Fruit fly (Drosophila melanogaster) whole organism, embryonic: ENCODE measurements around the gene CG34148.
A peak's percentile ranks its signal among the peaks of the same experiment; 100 is the strongest.

Experiments
- B-H1 ChIP-seq: fragments of 200-800 bp; sonication (Bioruptor generic); IDR thresholded peaks from 3 replicates; pipeline ENCODE4 v1.3.6; 2022; ENCODE audit warnings: missing biosample characterization, missing genetic modification characterization
- B-H2 ChIP-seq: fragments of 200-800 bp; sonication (Bioruptor generic); optimal IDR thresholded peaks from 2 replicates; lab custom pipeline; 2018; ENCODE audit warnings: missing biosample characterization, mild to moderate bottlenecking, missing genetic modification characterization
- BtbVII ChIP-seq: fragments of 200-800 bp; sonication (Bioruptor generic); optimal IDR thresholded peaks from 3 replicates; lab custom pipeline; 2017; ENCODE audit warnings: missing biosample characterization, mild to moderate bottlenecking, missing genetic modification characterization
- CG10147 ChIP-seq: fragments of 200-800 bp; sonication (Bioruptor generic); optimal IDR thresholded peaks from 2 replicates; lab custom pipeline; 2019; ENCODE audit warnings: missing biosample characterization, mild to moderate bottlenecking, missing genetic modification characterization, moderate library complexity
- CG11085 ChIP-seq: fragments of 200-800 bp; sonication (Bioruptor generic); IDR thresholded peaks from 2 replicates; pipeline ENCODE4 v1.3.6; 2022; ENCODE audit warnings: missing biosample characterization, missing genetic modification characterization
- CG11696 ChIP-seq: fragments of 200-800 bp; sonication (Bioruptor generic); IDR thresholded peaks from 2 replicates; pipeline ENCODE4 v1.3.6; 2022; ENCODE audit warnings: missing biosample characterization, missing genetic modification characterization
- CG1233 ChIP-seq: fragments of 200-800 bp; sonication (Bioruptor generic); optimal IDR thresholded peaks from 4 replicates; lab custom pipeline; 2018; ENCODE audit warnings: missing biosample characterization, mild to moderate bottlenecking, missing genetic modification characterization
- CG12744 ChIP-seq: fragments of 200-800 bp; sonication (Bioruptor generic); optimal IDR thresholded peaks from 2 replicates; lab custom pipeline; 2016; ENCODE audit warnings: missing biosample characterization, missing genetic modification characterization
- CG14014 ChIP-seq: fragments of 200-800 bp; sonication (Bioruptor generic); IDR thresholded peaks from 2 replicates; pipeline ENCODE4 v1.3.6; 2022; ENCODE audit warnings: missing biosample characterization, missing genetic modification characterization
- CG15011 ChIP-seq: fragments of 200-800 bp; sonication (Bioruptor generic); optimal IDR thresholded peaks from 3 replicates; lab custom pipeline; 2018; ENCODE audit warnings: missing biosample characterization, mild to moderate bottlenecking, missing genetic modification characterization
- CG15479 ChIP-seq: fragments of 200-800 bp; sonication (Bioruptor generic); optimal IDR thresholded peaks from 3 replicates; lab custom pipeline; 2019; ENCODE audit warnings: missing biosample characterization, mild to moderate bottlenecking, missing genetic modification characterization, moderate library complexity
- CG15601 ChIP-seq: fragments of 200-800 bp; sonication (Bioruptor generic); optimal IDR thresholded peaks from 3 replicates; lab custom pipeline; 2019; ENCODE audit warnings: missing biosample characterization, mild to moderate bottlenecking, missing genetic modification characterization, moderate library complexity
- CG17328 ChIP-seq: fragments of 200-800 bp; sonication (Bioruptor generic); IDR thresholded peaks from 2 replicates; pipeline ENCODE4 v1.3.6; 2022; ENCODE audit warnings: missing biosample characterization, missing genetic modification characterization
- CG17802 ChIP-seq: fragments of 200-800 bp; sonication (Bioruptor generic); optimal IDR thresholded peaks from 2 replicates; lab custom pipeline; 2018; ENCODE audit warnings: missing biosample characterization, mild to moderate bottlenecking, missing genetic modification characterization, moderate library complexity
- CG2120 ChIP-seq: fragments of 200-800 bp; sonication (Bioruptor generic); optimal IDR thresholded peaks from 3 replicates; lab custom pipeline; 2016; ENCODE audit warnings: missing biosample characterization, missing genetic modification characterization
- CG31441 ChIP-seq: fragments of 200-800 bp; sonication (Bioruptor generic); IDR thresholded peaks from 2 replicates; pipeline ENCODE4 v1.3.6; 2022; ENCODE audit warnings: missing biosample characterization, missing genetic modification characterization
- CG3726 ChIP-seq: fragments of 200-800 bp; sonication (Bioruptor generic); IDR thresholded peaks from 3 replicates; pipeline ENCODE4, ENCODE4 v1.3.6; 2022; ENCODE audit warnings: missing biosample characterization, missing genetic modification characterization
- CG42726 ChIP-seq: fragments of 200-800 bp; sonication (Bioruptor generic); IDR thresholded peaks from 2 replicates; pipeline ENCODE4 v1.3.6; 2022; ENCODE audit warnings: missing biosample characterization, missing genetic modification characterization; ENCODE audit not compliant: partially characterized antibody
- CG4424 ChIP-seq: fragments of 200-800 bp; sonication (Bioruptor generic); optimal IDR thresholded peaks from 3 replicates; lab custom pipeline; 2016; ENCODE audit warnings: missing biosample characterization, missing genetic modification characterization
- CG4707 ChIP-seq: fragments of 200-800 bp; sonication (Bioruptor generic); optimal IDR thresholded peaks from 2 replicates; lab custom pipeline; 2018; ENCODE audit warnings: missing biosample characterization, mild to moderate bottlenecking, missing genetic modification characterization, moderate library complexity
- CG4820 ChIP-seq: fragments of 200-800 bp; sonication (Bioruptor generic); optimal IDR thresholded peaks from 3 replicates; lab custom pipeline; 2016; ENCODE audit warnings: missing biosample characterization, missing genetic modification characterization
- CG7357 ChIP-seq: fragments of 200-800 bp; sonication (Bioruptor generic); IDR thresholded peaks from 3 replicates; pipeline ENCODE4 v1.3.6; 2022; ENCODE audit warnings: missing biosample characterization, missing genetic modification characterization
- CG8388 ChIP-seq: fragments of 200-800 bp; sonication (Bioruptor generic); optimal IDR thresholded peaks from 2 replicates; lab custom pipeline; 2019; ENCODE audit warnings: missing biosample characterization, mild to moderate bottlenecking, missing genetic modification characterization, moderate library complexity
- CkIIα-i1 ChIP-seq: fragments of 200-800 bp; sonication (Bioruptor generic); IDR thresholded peaks from 2 replicates; pipeline ENCODE4 v1.3.6; 2022; ENCODE audit warnings: missing biosample characterization, missing genetic modification characterization
- Ets97D ChIP-seq: fragments of 200-800 bp; sonication (Bioruptor generic); optimal IDR thresholded peaks from 3 replicates; lab custom pipeline; 2016; ENCODE audit warnings: missing biosample characterization, missing genetic modification characterization
- Hey ChIP-seq: fragments of 200-800 bp; sonication (Bioruptor generic); optimal IDR thresholded peaks from 3 replicates; lab custom pipeline; 2018; ENCODE audit warnings: missing biosample characterization, mild to moderate bottlenecking, missing genetic modification characterization
- HmgZ ChIP-seq: fragments of 200-800 bp; sonication (Bioruptor generic); optimal IDR thresholded peaks from 2 replicates; lab custom pipeline; 2018; ENCODE audit warnings: missing biosample characterization, mild to moderate bottlenecking, missing genetic modification characterization
- Hr3 ChIP-seq: fragments of 200-800 bp; sonication (Bioruptor generic); optimal IDR thresholded peaks from 3 replicates; lab custom pipeline; 2016; ENCODE audit warnings: missing biosample characterization, missing genetic modification characterization
- Lpt ChIP-seq: fragments of >200 bp; optimal IDR thresholded peaks from 2 replicates; lab custom pipeline; 2018; ENCODE audit warnings: missing biosample characterization, missing genetic modification characterization
- Optix ChIP-seq: fragments of 200-800 bp; sonication (Bioruptor generic); IDR thresholded peaks from 3 replicates; pipeline ENCODE4 v1.3.6; 2022; ENCODE audit warnings: missing biosample characterization, missing genetic modification characterization
- PHDP ChIP-seq: fragments of 200-800 bp; sonication (Bioruptor generic); optimal IDR thresholded peaks from 3 replicates; lab custom pipeline; 2018; ENCODE audit warnings: missing biosample characterization, mild to moderate bottlenecking, missing genetic modification characterization, moderate library complexity
- Sox100B ChIP-seq: fragments of 200-800 bp; sonication (Bioruptor generic); optimal IDR thresholded peaks from 3 replicates; lab custom pipeline; 2018; ENCODE audit warnings: missing biosample characterization, mild to moderate bottlenecking, missing genetic modification characterization
- TFAM ChIP-seq: fragments of 200-800 bp; sonication (Bioruptor generic); optimal IDR thresholded peaks from 2 replicates; lab custom pipeline; 2017; ENCODE audit warnings: missing biosample characterization, missing genetic modification characterization, inconsistent platforms
- Vsx1 ChIP-seq: fragments of 200-800 bp; sonication (Bioruptor generic); optimal IDR thresholded peaks from 2 replicates; lab custom pipeline; 2017; ENCODE audit warnings: missing biosample characterization, mild to moderate bottlenecking, missing genetic modification characterization, missing genetic modification reagents
- chn ChIP-seq: fragments of 200-800 bp; sonication (Bioruptor generic); optimal IDR thresholded peaks from 2 replicates; lab custom pipeline; 2016; ENCODE audit warnings: missing biosample characterization, missing genetic modification characterization
- dan ChIP-seq: fragments of 200-800 bp; sonication (Bioruptor generic); IDR thresholded peaks from 2 replicates; pipeline ENCODE4 v1.3.6; 2022; ENCODE audit warnings: missing biosample characterization, missing genetic modification characterization
- dimm ChIP-seq: fragments of 200-800 bp; sonication (Bioruptor generic); IDR thresholded peaks from 2 replicates; pipeline ENCODE4 v1.3.6; 2022; ENCODE audit warnings: missing biosample characterization, missing genetic modification characterization
- esg ChIP-seq: fragments of 200-800 bp; sonication (Bioruptor generic); conservative IDR thresholded peaks from 2 replicates; pipeline ENCODE4 v1.3.6; 2022; ENCODE audit warnings: missing biosample characterization, missing genetic modification characterization
- ftz-f1 ChIP-seq: fragments of 200-800 bp; sonication (Bioruptor generic); optimal IDR thresholded peaks from 2 replicates; lab custom pipeline; 2016; ENCODE audit warnings: missing biosample characterization, missing genetic modification characterization
- gcm2 ChIP-seq: fragments of 200-800 bp; sonication (Bioruptor generic); optimal IDR thresholded peaks from 2 replicates; lab custom pipeline; 2016; ENCODE audit warnings: missing biosample characterization, missing genetic modification characterization
- gem ChIP-seq: fragments of 200-800 bp; sonication (Bioruptor generic); optimal IDR thresholded peaks from 2 replicates; lab custom pipeline; 2019; ENCODE audit warnings: missing biosample characterization, mild to moderate bottlenecking, missing genetic modification characterization, moderate library complexity
- grn ChIP-seq: fragments of 200-800 bp; sonication (Bioruptor generic); optimal IDR thresholded peaks from 3 replicates; lab custom pipeline; 2017; ENCODE audit warnings: missing biosample characterization, missing genetic modification characterization
- gsb-n ChIP-seq: fragments of 200-800 bp; sonication (Bioruptor generic); optimal IDR thresholded peaks from 3 replicates; lab custom pipeline; 2018; ENCODE audit warnings: missing biosample characterization, mild to moderate bottlenecking, missing genetic modification characterization
- ham ChIP-seq: fragments of 200-800 bp; sonication (Bioruptor generic); IDR thresholded peaks from 2 replicates; pipeline ENCODE4 v1.3.6; 2022; ENCODE audit warnings: missing biosample characterization, missing genetic modification characterization
- her ChIP-seq: fragments of 200-800 bp; sonication (Bioruptor generic); optimal IDR thresholded peaks from 2 replicates; lab custom pipeline; 2016; ENCODE audit warnings: missing biosample characterization, missing genetic modification characterization
- knrl ChIP-seq: fragments of 200-800 bp; sonication (Bioruptor generic); IDR thresholded peaks from 3 replicates; pipeline ENCODE4 v1.3.6; 2022; ENCODE audit warnings: missing biosample characterization, missing genetic modification characterization; ENCODE audit not compliant: partially characterized antibody
- lilli ChIP-seq: fragments of 200-800 bp; sonication (Bioruptor generic); optimal IDR thresholded peaks from 3 replicates; lab custom pipeline; 2016; ENCODE audit warnings: missing biosample characterization, missing genetic modification characterization
- lola ChIP-seq, 3 experiments: fragments of >200 bp in 2 of 3; fragments of 200-800 bp in 1 of 3; sonication (Bioruptor generic) in 1 of 3; optimal IDR thresholded peaks; 2 replicates each; lab custom pipeline; 2017 to 2019; ENCODE audit warnings: missing biosample characterization in 3 of 3, missing genetic modification characterization in 3 of 3, mild to moderate bottlenecking in 1 of 3, moderate library complexity in 1 of 3
- pzg ChIP-seq: fragments of 200-800 bp; sonication (Bioruptor generic); optimal IDR thresholded peaks from 3 replicates; lab custom pipeline; 2018; ENCODE audit warnings: missing biosample characterization, mild to moderate bottlenecking, missing genetic modification characterization, moderate library complexity
- tio ChIP-seq: fragments of 200-800 bp; sonication (Bioruptor generic); optimal IDR thresholded peaks from 2 replicates; lab custom pipeline; 2017; ENCODE audit warnings: missing biosample characterization, missing genetic modification characterization, inconsistent platforms
- vfl ChIP-seq: fragments of 200-800 bp; sonication (Bioruptor generic); optimal IDR thresholded peaks from 2 replicates; lab custom pipeline; 2016; ENCODE audit warnings: missing biosample characterization, missing genetic modification characterization
- vnd ChIP-seq: fragments of 200-800 bp; sonication (Bioruptor generic); IDR thresholded peaks from 3 replicates; pipeline ENCODE4 v1.3.6; 2022; ENCODE audit warnings: missing biosample characterization, missing genetic modification characterization; ENCODE audit not compliant: partially characterized antibody

The CG34148 gene

dm6 chr3R:21838505-21838956 lies 40.0 kb downstream of the CG34148 start (continued):
- no peak for TF ChIP-seq ftz-f1
- TF ChIP-seq Lpt, result no peak
- TF ChIP-seq grn (GFP tag; lab: Kevin White, UChicago), result no peak
- TF ChIP-seq Hr3 (GFP tag; lab: Kevin White, UChicago), result peak; percentile 12
- TF ChIP-seq BtbVII (GFP tag; lab: Kevin White, UChicago), result no peak
- no peak for TF ChIP-seq vfl (GFP tag; lab: Kevin White, UChicago)
- TF ChIP-seq CG4707, result no peak
- no peak for TF ChIP-seq knrl (GFP tag; lab: Robert Waterston, UW)
- no peak for TF ChIP-seq ham (GFP tag; lab: Robert Waterston, UW)
- no peak for TF ChIP-seq vnd (GFP tag; lab: Robert Waterston, UW)
- no peak for TF ChIP-seq CG2120
- no peak for TF ChIP-seq Optix (GFP tag; lab: Robert Waterston, UW)
- no peak for TF ChIP-seq CG11085 (GFP tag; lab: Robert Waterston, UW)
- no peak for TF ChIP-seq B-H1 (GFP tag; lab: Robert Waterston, UW)
- TF ChIP-seq CG31441 (GFP tag; lab: Robert Waterston, UW), result peak; percentile 56; the same call in 1 of the 2 replicates
- no peak for TF ChIP-seq her (GFP tag; lab: Kevin White, UChicago)
- peak; percentile 18 for TF ChIP-seq CG8388
- peak; percentile 11 for TF ChIP-seq PHDP (tag; lab: Kevin White, UChicago)
- TF ChIP-seq CG4424 (GFP tag; lab: Kevin White, UChicago), result peak; percentile 9
- TF ChIP-seq CkIIα-i1 (GFP tag; lab: Robert Waterston, UW), result no peak
- no peak for TF ChIP-seq CG10147 (GFP tag; lab: Kevin White, UChicago)
- TF ChIP-seq CG1233 (GFP tag; lab: Kevin White, UChicago), result no peak
- no peak for TF ChIP-seq CG15011 (GFP tag; lab: Kevin White, UChicago)
- TF ChIP-seq gsb-n (tag; lab: Kevin White, UChicago), result no peak
- no peak for TF ChIP-seq HmgZ (tag; lab: Kevin White, UChicago)
- TF ChIP-seq dan, result no peak
- no peak for TF ChIP-seq pzg (GFP tag; lab: Kevin White, UChicago)
- no peak for TF ChIP-seq TFAM
- TF ChIP-seq Hey (tag; lab: Kevin White, UChicago), result no peak
- no peak for TF ChIP-seq Ets97D (GFP tag; lab: Kevin White, UChicago)
- no peak for TF ChIP-seq CG15479 (GFP tag; lab: Kevin White, UChicago)
- no peak for TF ChIP-seq Vsx1 (GFP tag; lab: Kevin White, UChicago)
- no peak for TF ChIP-seq B-H2
- TF ChIP-seq lilli (GFP tag; lab: Kevin White, UChicago), result peak; percentile 19
- TF ChIP-seq CG17802 (tag; lab: Kevin White, UChicago), result no peak
- no peak for TF ChIP-seq CG11696
- no peak for TF ChIP-seq CG3726 (GFP tag; lab: Robert Waterston, UW)
- TF ChIP-seq lola (GFP tag; optimal IDR thresholded peaks at IDR 0.05; lab: Kevin White, UChicago), result peak in 1 of 3 experiments; percentile 28
- TF ChIP-seq tio (GFP tag; lab: Kevin White, UChicago), result peak; percentile 15
- TF ChIP-seq CG4820, result no peak
- no peak for TF ChIP-seq CG12744 (GFP tag; lab: Kevin White, UChicago)
- no peak for TF ChIP-seq CG15601 (tag; lab: Kevin White, UChicago)
- no peak for TF ChIP-seq CG7357
- peak; percentile 43 for TF ChIP-seq Sox100B (GFP tag; lab: Kevin White, UChicago)
- TF ChIP-seq gcm2 (GFP tag; lab: Kevin White, UChicago), result no peak
- TF ChIP-seq CG17328, result no peak
- TF ChIP-seq chn, result no peak
- no peak for TF ChIP-seq CG42726 (GFP tag; lab: Robert Waterston, UW)
- TF ChIP-seq dimm, result no peak
- TF ChIP-seq esg, result no peak
- peak; percentile 60 for TF ChIP-seq gem
- no peak for TF ChIP-seq CG14014 (GFP tag; lab: Robert Waterston, UW)
